Worm (Caenorhabditis elegans): Measurements from ENCODE around the gene gst-13.
A peak's percentile ranks its signal among the peaks of the same experiment; 100 is the strongest.

Gene gst-13

ce11 chrII:9211684-9212083, 19.6 kb upstream of the gst-13 start (continued):
- no peak for TF ChIP-seq efl-1 (GFP tag; optimal IDR thresholded peaks at IDR 0.05)
- TF ChIP-seq B0035.1 (tag; optimal IDR thresholded peaks at IDR 0.05) = no peak
- no peak for TF ChIP-seq cebp-2 (GFP tag; IDR thresholded peaks at IDR 0.05)
- TF ChIP-seq B0336.3 (GFP tag; IDR thresholded peaks at IDR 0.05) = peak; percentile 73; the same call in 1 of the 2 replicates
- TF ChIP-seq sea-2 (GFP tag; IDR thresholded peaks at IDR 0.05) = no peak
- TF ChIP-seq nhr-120 (GFP tag; IDR thresholded peaks at IDR 0.05) = no peak
- no peak for TF ChIP-seq nfya-2 (GFP tag; IDR thresholded peaks at IDR 0.05)
- no peak for TF ChIP-seq lag-1 (GFP tag; IDR thresholded peaks at IDR 0.05)
- TF ChIP-seq madf-8 (GFP tag; conservative IDR thresholded peaks at IDR 0.05) = no peak; the same call in 1 of the 2 replicates
- TF ChIP-seq ets-4 (GFP tag; optimal IDR thresholded peaks at IDR 0.05) = no peak
- TF ChIP-seq Y53G8AR.9 (GFP tag; conservative IDR thresholded peaks at IDR 0.05) = no peak
- TF ChIP-seq snpc-3.4 (tag; optimal IDR thresholded peaks at IDR 0.05) = peak; percentile 75
- 0 out of 2 replicates have a peak, but pooled peaks have one; percentile 43 for TF ChIP-seq ztf-25 (GFP tag; IDR thresholded peaks at IDR 0.05)
- TF ChIP-seq ztf-28 (GFP tag; IDR thresholded peaks at IDR 0.05) = 0 out of 2 replicates have a peak, but pooled peaks have one; percentile 12
- no peak for TF ChIP-seq ceh-40 (GFP tag; IDR thresholded peaks at IDR 0.05)
- no peak for TF ChIP-seq cebp-1 (GFP tag; IDR thresholded peaks at IDR 0.05)
- TF ChIP-seq cebp-1 (tag; optimal IDR thresholded peaks at IDR 0.05) = no peak
- peak; percentile 46 for TF ChIP-seq F49E8.2 (tag; optimal IDR thresholded peaks at IDR 0.05; ENCODE audit: insufficient read depth)
- peak; percentile 53 for TF ChIP-seq ztf-18 (tag; optimal IDR thresholded peaks at IDR 0.05)
- no peak for TF ChIP-seq let-526 (GFP tag; IDR thresholded peaks at IDR 0.05)
- TF ChIP-seq snpc-1.1 (tag; optimal IDR thresholded peaks at IDR 0.05; ENCODE audit: insufficient read depth) = peak; percentile 94

- TF ChIP-seq ztf-25 (GFP tag; IDR thresholded peaks at IDR 0.05) (no peak), snpc-4 (GFP tag; optimal IDR thresholded peaks at IDR 0.05) (peak; percentile 13), snpc-4 (tag; optimal IDR thresholded peaks at IDR 0.05) (peak in 3 of 4 experiments; percentile 16 to 27 (median 18)), T26A5.8 (tag; optimal IDR thresholded peaks at IDR 0.05) (no peak), F49E8.2 (tag; optimal IDR thresholded peaks at IDR 0.05; ENCODE audit: insufficient read depth) (peak; percentile 75), lag-1 (GFP tag; IDR thresholded peaks at IDR 0.05) (no peak), nfyb-1 (GFP tag; IDR thresholded peaks at IDR 0.05) (no peak), nhr-27 (tag; optimal IDR thresholded peaks at IDR 0.05) (no peak), snpc-1.3 (tag; optimal IDR thresholded peaks at IDR 0.05; ENCODE audit: insufficient read depth) (peak; percentile 62), tlf-1 (GFP tag; optimal IDR thresholded peaks at IDR 0.05) (no peak), dpl-1 (GFP tag; optimal IDR thresholded peaks at IDR 0.05) (peak; percentile 83), hrde-1 (tag; optimal IDR thresholded peaks at IDR 0.05; ENCODE audit: borderline replicate concordance) (no peak), hsf-1 (GFP tag; IDR thresholded peaks at IDR 0.05) (no peak), efl-1 (GFP tag; optimal IDR thresholded peaks at IDR 0.05) (peak; percentile 93), madf-6 (GFP tag; IDR thresholded peaks at IDR 0.05) (peak; percentile 96), B0019.2 (GFP tag; conservative IDR thresholded peaks at IDR 0.05) (peak; percentile 60; the same call in 1 of the 2 replicates), xnd-1 (tag; optimal IDR thresholded peaks at IDR 0.05) (peak; percentile 90), F33H1.4 (GFP tag; IDR thresholded peaks at IDR 0.05) (peak; percentile 96), tbp1 (GFP tag; optimal IDR thresholded peaks at IDR 0.05) (peak; percentile 50), ceh-91 (GFP tag; IDR thresholded peaks at IDR 0.05) (peak; percentile 80), madf-8 (GFP tag; conservative IDR thresholded peaks at IDR 0.05) (peak; percentile 86), lsl-1 (GFP tag; optimal IDR thresholded peaks at IDR 0.05) (peak; percentile 96), lin-54 (GFP tag; optimal IDR thresholded peaks at IDR 0.05) (peak; percentile 44), cebp-2 (GFP tag; IDR thresholded peaks at IDR 0.05) (no peak), ztf-18 (tag; optimal IDR thresholded peaks at IDR 0.05) (no peak), snpc-3.4 (tag; optimal IDR thresholded peaks at IDR 0.05) (peak; percentile 84), D2030.7 (GFP tag; IDR thresholded peaks at IDR 0.05) (peak; percentile 85), Y53G8AR.9 (GFP tag; conservative IDR thresholded peaks at IDR 0.05) (0 out of 2 replicates have a peak, but pooled peaks have one; percentile 24), dox-1 (GFP tag; IDR thresholded peaks at IDR 0.05) (0 out of 2 replicates have a peak, but pooled peaks have one; percentile 24), fkh-3 (tag; optimal IDR thresholded peaks at IDR 0.05) (no peak), snpc-1.1 (tag; optimal IDR thresholded peaks at IDR 0.05; ENCODE audit: insufficient read depth) (peak; percentile 79), rcor-1 (GFP tag; IDR thresholded peaks at IDR 0.05) (peak; percentile 51; the same call in 1 of the 2 replicates), sea-2 (GFP tag; IDR thresholded peaks at IDR 0.05) (no peak)
These were observed 18.1 kb upstream of the gst-13 start, which contains the start of gene znfx-1 for ce11 chrII:9213055-9213708. Gene znfx-1 (plus strand): TSS chrII:9213658.

Data from whole organism, young adult.